Worm (Caenorhabditis elegans) whole organism, L1 larva: Measurements from ENCODE around the gene irld-67.
A peak's percentile ranks its signal among the peaks of the same experiment; 100 is the strongest.

Experiments
- C04F5.9 ChIP-seq: sonication (generic microtip); optimal IDR thresholded peaks from 2 replicates; lab custom pipeline; 2016; ENCODE audit warnings: missing genetic modification characterization, missing compliant biosample characterization
- F16B12.6 ChIP-seq: fragments of 150-350 bp; optimal IDR thresholded peaks from 2 replicates; lab custom pipeline; 2014; ENCODE audit warnings: missing biosample characterization, missing genetic modification characterization
- Y116A8C.19 ChIP-seq: sonication (generic microtip); optimal IDR thresholded peaks from 2 replicates; lab custom pipeline; 2016; ENCODE audit warnings: missing compliant biosample characterization, missing genetic modification characterization, borderline replicate concordance
- aha-1 ChIP-seq: fragments of 150-350 bp; optimal IDR thresholded peaks from 2 replicates; lab custom pipeline; 2014; ENCODE audit warnings: missing biosample characterization, missing genetic modification characterization
- alr-1 ChIP-seq: fragments of 200-800 bp; sonication (Bioruptor generic); optimal IDR thresholded peaks from 2 replicates; lab custom pipeline; 2018; ENCODE audit warnings: borderline replicate concordance, mild to moderate bottlenecking, missing genetic modification characterization, missing compliant biosample characterization
- ama-1 ChIP-seq: fragments of 150-350 bp; optimal IDR thresholded peaks from 2 replicates; lab custom pipeline; 2014
- ceh-63 ChIP-seq: fragments of 200-800 bp; sonication (Bioruptor generic); optimal IDR thresholded peaks from 2 replicates; lab custom pipeline; 2018; ENCODE audit warnings: mild to moderate bottlenecking, missing genetic modification characterization, missing compliant biosample characterization
- ceh-8 ChIP-seq: fragments of 200-800 bp; sonication (Bioruptor generic); optimal IDR thresholded peaks from 2 replicates; lab custom pipeline; 2018; ENCODE audit warnings: mild to moderate bottlenecking, missing genetic modification characterization, moderate library complexity, missing compliant biosample characterization
- ceh-90 ChIP-seq: sonication (generic microtip); optimal IDR thresholded peaks from 2 replicates; lab custom pipeline; 2016; ENCODE audit warnings: missing genetic modification characterization, missing compliant biosample characterization
- ces-1 ChIP-seq: fragments of 150-350 bp; optimal IDR thresholded peaks from 2 replicates; lab custom pipeline; 2014; ENCODE audit warnings: missing biosample characterization, missing genetic modification reagents, missing genetic modification characterization
- dpl-1 ChIP-seq, 3 experiments: fragments of 150-350 bp in 2 of 3; sonication (generic microtip) in 1 of 3; optimal IDR thresholded peaks; 2 replicates each; lab custom pipeline; 2014 to 2017; ENCODE audit warnings: missing biosample characterization in 3 of 3, missing genetic modification characterization in 3 of 3, missing genetic modification reagents in 3 of 3
- efl-1 ChIP-seq, 4 experiments: fragments of 150-350 bp; optimal IDR thresholded peaks in 3 of 4; peaks in 1 of 4; 1 replicate in 1 of 4; 2 replicates in 3 of 4; lab custom pipeline; 2014; ENCODE audit warnings: missing biosample characterization in 2 of 4, missing genetic modification characterization in 2 of 4, missing genetic modification reagents in 2 of 4
- elt-2 ChIP-seq: sonication (generic microtip); optimal IDR thresholded peaks from 2 replicates; lab custom pipeline; 2016; ENCODE audit warnings: missing genetic modification characterization, mild to moderate bottlenecking, inconsistent platforms, missing compliant biosample characterization, missing genetic modification reagents
- elt-3 ChIP-seq, 6 experiments: fragments of 150-350 bp in 1 of 6; sonication (generic microtip); optimal IDR thresholded peaks; 2 replicates each; lab custom pipeline; 2017 to 2018; ENCODE audit warnings: missing biosample characterization in 6 of 6, missing genetic modification characterization in 6 of 6, inconsistent platforms in 1 of 6
- fkh-10 ChIP-seq: sonication (generic microtip); optimal IDR thresholded peaks from 2 replicates; lab custom pipeline; 2017; ENCODE audit warnings: missing biosample characterization, missing genetic modification reagents, missing genetic modification characterization
- grh-1 ChIP-seq: fragments of 200-800 bp; sonication (Bioruptor generic); IDR thresholded peaks from 2 replicates; pipeline ENCODE4 v1.3.6; 2022; ENCODE audit warnings: missing genetic modification reagents, missing genetic modification characterization, missing compliant biosample characterization
- hlh-17 ChIP-seq: fragments of 200-800 bp; sonication (Bioruptor generic); optimal IDR thresholded peaks from 2 replicates; lab custom pipeline; 2018; ENCODE audit warnings: missing genetic modification characterization, mild to moderate bottlenecking, missing compliant biosample characterization, moderate library complexity, borderline replicate concordance
- hlh-4 ChIP-seq: sonication (generic microtip); optimal IDR thresholded peaks from 2 replicates; lab custom pipeline; 2016; ENCODE audit warnings: mild to moderate bottlenecking, missing genetic modification characterization, missing compliant biosample characterization
- jun-1 ChIP-seq: fragments of 150-350 bp; optimal IDR thresholded peaks from 2 replicates; lab custom pipeline; 2014; ENCODE audit warnings: missing biosample characterization, missing genetic modification reagents, missing genetic modification characterization
- lin-13 ChIP-seq: fragments of 150-350 bp; optimal IDR thresholded peaks from 2 replicates; lab custom pipeline; 2014; ENCODE audit warnings: missing biosample characterization, missing genetic modification reagents, missing genetic modification characterization
- lin-39 ChIP-seq: fragments of 150-350 bp; optimal IDR thresholded peaks from 2 replicates; lab custom pipeline; 2014; ENCODE audit warnings: missing biosample characterization, missing genetic modification reagents, missing genetic modification characterization
- lir-3 ChIP-seq: sonication (generic microtip); optimal IDR thresholded peaks from 2 replicates; lab custom pipeline; 2016; ENCODE audit warnings: mild to moderate bottlenecking, missing genetic modification characterization, moderate library complexity, missing compliant biosample characterization; ENCODE audit not compliant: poor library complexity
- lsy-2 ChIP-seq, 2 experiments: fragments of 150-350 bp; optimal IDR thresholded peaks; 2 replicates each; lab custom pipeline; 2014; ENCODE audit warnings: missing biosample characterization in 2 of 2, missing genetic modification characterization in 2 of 2
- mab-9 ChIP-seq: fragments of 200-800 bp; sonication (Bioruptor generic); IDR thresholded peaks from 2 replicates; pipeline ENCODE4 v1.3.6; 2022; ENCODE audit warnings: missing genetic modification reagents, missing genetic modification characterization, missing compliant biosample characterization
- nhr-12 ChIP-seq: sonication (generic microtip); optimal IDR thresholded peaks from 2 replicates; lab custom pipeline; 2017; ENCODE audit warnings: missing biosample characterization, missing genetic modification characterization
- nhr-19 ChIP-seq: fragments of 200-800 bp; sonication (Bioruptor generic); conservative IDR thresholded peaks from 2 replicates; pipeline ENCODE4 v1.3.6; 2022; ENCODE audit warnings: missing genetic modification characterization, missing compliant biosample characterization
- nhr-20 ChIP-seq: sonication (generic microtip); optimal IDR thresholded peaks from 2 replicates; lab custom pipeline; 2016; ENCODE audit warnings: mild to moderate bottlenecking, missing genetic modification characterization, missing compliant biosample characterization
- nhr-237 ChIP-seq: fragments of 150-350 bp; optimal IDR thresholded peaks from 2 replicates; lab custom pipeline; 2014; ENCODE audit warnings: missing biosample characterization, missing genetic modification characterization
- nhr-76 ChIP-seq: sonication (generic microtip); optimal IDR thresholded peaks from 2 replicates; lab custom pipeline; 2017; ENCODE audit warnings: missing biosample characterization, missing genetic modification characterization
- nhr-77 ChIP-seq: fragments of 150-350 bp; optimal IDR thresholded peaks from 2 replicates; lab custom pipeline; 2014; ENCODE audit warnings: missing biosample characterization, missing genetic modification characterization
- nhr-84 ChIP-seq: sonication (generic microtip); optimal IDR thresholded peaks from 2 replicates; lab custom pipeline; 2017; ENCODE audit warnings: missing biosample characterization, missing genetic modification characterization
- nhr-90 ChIP-seq: sonication (generic microtip); optimal IDR thresholded peaks from 2 replicates; lab custom pipeline; 2016; ENCODE audit warnings: mild to moderate bottlenecking, missing genetic modification characterization, missing compliant biosample characterization; ENCODE audit not compliant: poor library complexity
- rnt-1 ChIP-seq: sonication (generic microtip); optimal IDR thresholded peaks from 2 replicates; lab custom pipeline; 2016; ENCODE audit warnings: mild to moderate bottlenecking, missing genetic modification characterization, moderate library complexity, missing compliant biosample characterization
- snpc-4 ChIP-seq: fragments of 150-350 bp; optimal IDR thresholded peaks from 2 replicates; lab custom pipeline; 2014; ENCODE audit warnings: missing biosample characterization, missing genetic modification characterization
- sox-4 ChIP-seq: sonication (generic microtip); optimal IDR thresholded peaks from 2 replicates; lab custom pipeline; 2016; ENCODE audit warnings: missing genetic modification characterization, missing compliant biosample characterization
- swsn-7 ChIP-seq: sonication (generic microtip); optimal IDR thresholded peaks from 2 replicates; lab custom pipeline; 2016; ENCODE audit warnings: missing genetic modification characterization, missing compliant biosample characterization
- tbx-2 ChIP-seq: sonication (generic microtip); optimal IDR thresholded peaks from 2 replicates; lab custom pipeline; 2016; ENCODE audit warnings: missing genetic modification characterization, missing compliant biosample characterization
- tlp-1 ChIP-seq: fragments of 150-350 bp; optimal IDR thresholded peaks from 2 replicates; lab custom pipeline; 2014; ENCODE audit warnings: missing biosample characterization, missing genetic modification characterization
- unc-130 ChIP-seq: fragments of 150-350 bp; optimal IDR thresholded peaks from 2 replicates; lab custom pipeline; 2017; ENCODE audit warnings: missing biosample characterization, missing genetic modification characterization, inconsistent platforms
- unc-62 ChIP-seq: fragments of 150-350 bp; optimal IDR thresholded peaks from 2 replicates; lab custom pipeline; 2014; ENCODE audit warnings: missing biosample characterization, missing genetic modification reagents, missing genetic modification characterization
- unc-86 ChIP-seq: sonication (generic microtip); optimal IDR thresholded peaks from 2 replicates; lab custom pipeline; 2016; ENCODE audit warnings: missing genetic modification characterization, missing compliant biosample characterization
- unc-98 ChIP-seq: fragments of 200-800 bp; sonication (Bioruptor generic); IDR thresholded peaks from 2 replicates; pipeline ENCODE4 v1.3.6; 2022; ENCODE audit warnings: missing genetic modification characterization, missing compliant biosample characterization
- vab-15 ChIP-seq: sonication (generic microtip); optimal IDR thresholded peaks from 2 replicates; lab custom pipeline; 2017; ENCODE audit warnings: missing genotype, mild to moderate bottlenecking, missing genetic modification characterization, missing compliant biosample characterization

The irld-67 gene

DNA sequence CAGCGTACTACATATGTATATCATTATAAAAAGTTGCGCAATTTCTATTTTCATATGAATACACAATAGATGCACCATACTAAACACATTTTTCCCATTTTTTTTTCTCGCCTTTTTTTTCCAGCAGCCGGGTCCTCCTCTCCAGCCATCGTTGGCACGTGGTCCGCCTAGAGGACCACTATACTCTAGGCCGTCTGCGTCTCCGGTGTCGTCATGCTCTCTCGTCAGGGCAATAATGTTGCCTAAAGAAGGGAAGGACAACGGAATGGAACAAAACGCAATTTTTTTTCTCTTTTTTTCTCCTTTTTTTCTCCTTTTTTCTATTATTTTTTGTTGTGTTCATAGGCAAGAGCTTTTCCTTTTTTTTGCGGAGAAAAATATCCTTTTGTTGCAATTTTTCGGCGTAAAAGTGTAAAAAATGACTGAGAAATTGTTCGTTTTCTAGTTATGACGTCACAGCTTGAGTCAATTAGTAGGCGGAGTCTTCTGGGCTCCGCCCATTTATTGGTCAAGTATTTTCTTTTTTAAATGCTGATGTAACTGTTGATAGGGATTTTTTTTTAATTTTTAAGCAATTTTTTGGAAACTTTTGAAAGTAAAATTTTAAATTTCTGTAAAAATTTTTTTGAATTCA, 28.4 kb upstream of the irld-67 start (continued):
- TF ChIP-seq nhr-19 (no peak), lin-39 (tag; lab: Kevin White, UChicago) (no peak), ceh-63 (GFP tag; lab: Kevin White, UChicago) (no peak), rnt-1 (tag; lab: Kevin White, UChicago) (no peak), lsy-2 (tag; optimal IDR thresholded peaks at IDR 0.05; lab: Kevin White, UChicago) (peak in 1 of 2 experiments; percentile 28), ceh-8 (GFP tag; lab: Kevin White, UChicago) (peak; percentile 36), nhr-12 (no peak), ceh-90 (tag; lab: Kevin White, UChicago) (no peak), nhr-84 (tag; lab: Kevin White, UChicago) (no peak), ces-1 (GFP tag; lab: Kevin White, UChicago) (peak; percentile 6), nhr-237 (tag; lab: Kevin White, UChicago) (no peak), C04F5.9 (no peak), unc-130 (no peak), lin-13 (GFP tag; lab: Kevin White, UChicago) (no peak), aha-1 (tag; lab: Kevin White, UChicago) (no peak), fkh-10 (GFP tag; lab: Kevin White, UChicago) (peak; percentile 85), unc-62 (no peak), nhr-20 (tag; lab: Kevin White, UChicago) (peak; percentile 71), unc-98 (GFP tag; lab: Robert Waterston, UW) (no peak), ama-1 (lab: Kevin White, UChicago) (no peak), hlh-4 (no peak), vab-15 (tag; lab: Kevin White, UChicago) (no peak), hlh-17 (GFP tag; lab: Kevin White, UChicago) (no peak), mab-9 (GFP tag; lab: Robert Waterston, UW) (0 out of 2 replicates have a peak, but pooled peaks have one; percentile 32), dpl-1 (GFP tag; optimal IDR thresholded peaks at IDR 0.05; lab: Kevin White, UChicago) (no peak), F16B12.6 (tag; lab: Kevin White, UChicago) (no peak), jun-1 (tag; lab: Kevin White, UChicago) (no peak), Y116A8C.19 (tag; lab: Kevin White, UChicago) (no peak), nhr-90 (tag; lab: Kevin White, UChicago) (no peak), lir-3 (tag; lab: Kevin White, UChicago) (no peak), nhr-77 (no peak), snpc-4 (no peak), swsn-7 (peak; percentile 53), elt-2 (no peak), unc-86 (peak; percentile 69), nhr-76 (no peak), grh-1 (GFP tag; lab: Robert Waterston, UW) (no peak), tlp-1 (no peak), tbx-2 (tag; lab: Kevin White, UChicago) (peak; percentile 38), alr-1 (tag; lab: Kevin White, UChicago) (no peak), elt-3 (tag; optimal IDR thresholded peaks at IDR 0.05; lab: Kevin White, UChicago) (no peak), sox-4 (tag; lab: Kevin White, UChicago) (no peak), efl-1 (optimal IDR thresholded peaks at IDR 0.05; lab: Kevin White, UChicago) (peak; percentile 32 to 38), efl-1 (GFP tag; optimal IDR thresholded peaks at IDR 0.05 in 1 of 2; lab: Kevin White, UChicago) (no peak)
